Fruit fly (Drosophila melanogaster) whole organism, embryonic: ENCODE results near the gene pit.

Source experiments
- Atf6 ChIP-seq: fragments of 200-800 bp; sonication (Bioruptor generic); IDR thresholded peaks from 2 replicates; pipeline ENCODE4 v1.3.6; 2022; ENCODE audit warnings: missing biosample characterization, missing genetic modification characterization
- CG10366 ChIP-seq: fragments of 200-800 bp; sonication (Bioruptor generic); IDR thresholded peaks from 2 replicates; pipeline ENCODE4 v1.3.6; 2022; ENCODE audit warnings: missing biosample characterization, missing genetic modification characterization
- CG10565 ChIP-seq: fragments of 200-800 bp; sonication (Bioruptor generic); optimal IDR thresholded peaks from 3 replicates; lab custom pipeline; 2016; ENCODE audit warnings: missing biosample characterization, mild to moderate bottlenecking, missing genetic modification characterization
- CG12155 ChIP-seq: fragments of 200-800 bp; sonication (Bioruptor generic); optimal IDR thresholded peaks from 3 replicates; lab custom pipeline; 2016; ENCODE audit warnings: missing biosample characterization, missing genetic modification characterization
- CG12391 ChIP-seq: fragments of 200-800 bp; sonication (Bioruptor generic); optimal IDR thresholded peaks from 3 replicates; lab custom pipeline; 2018; ENCODE audit warnings: missing biosample characterization, mild to moderate bottlenecking, missing genetic modification characterization, moderate library complexity
- CG13296 ChIP-seq: fragments of 200-800 bp; sonication (Bioruptor generic); optimal IDR thresholded peaks from 3 replicates; lab custom pipeline; 2018; ENCODE audit warnings: missing biosample characterization, mild to moderate bottlenecking, missing genetic modification characterization
- CG14710 ChIP-seq: fragments of 200-800 bp; sonication (Bioruptor generic); optimal IDR thresholded peaks from 3 replicates; lab custom pipeline; 2019; ENCODE audit warnings: missing biosample characterization, mild to moderate bottlenecking, missing genetic modification characterization, moderate library complexity
- CG14860 ChIP-seq: fragments of 200-800 bp; sonication (Bioruptor generic); IDR thresholded peaks from 3 replicates; pipeline ENCODE4 v1.3.6; 2022; ENCODE audit warnings: missing biosample characterization, missing genetic modification characterization; ENCODE audit not compliant: partially characterized antibody
- CG1529 ChIP-seq: fragments of 200-800 bp; sonication (Bioruptor generic); optimal IDR thresholded peaks from 3 replicates; lab custom pipeline; 2018; ENCODE audit warnings: missing biosample characterization, missing genetic modification characterization
- CG1647 ChIP-seq: fragments of 200-800 bp; sonication (Bioruptor generic); optimal IDR thresholded peaks from 3 replicates; lab custom pipeline; 2016; ENCODE audit warnings: missing biosample characterization, missing genetic modification characterization
- CG16779 ChIP-seq: fragments of 200-800 bp; sonication (Bioruptor generic); IDR thresholded peaks from 2 replicates; pipeline ENCODE4 v1.3.6; 2022; ENCODE audit warnings: missing biosample characterization, missing genetic modification characterization
- CG16813 ChIP-seq: fragments of 200-800 bp; sonication (Bioruptor generic); IDR thresholded peaks from 3 replicates; pipeline ENCODE4 v1.3.6; 2022; ENCODE audit warnings: missing biosample characterization, missing genetic modification characterization; ENCODE audit not compliant: partially characterized antibody
- CG17829 ChIP-seq: fragments of 200-800 bp; optimal IDR thresholded peaks from 2 replicates; lab custom pipeline; 2019; ENCODE audit warnings: missing biosample characterization, mild to moderate bottlenecking, missing genetic modification characterization, moderate library complexity
- CG2199 ChIP-seq: fragments of 200-800 bp; sonication (Bioruptor generic); IDR thresholded peaks from 3 replicates; pipeline ENCODE4 v1.3.6; 2022; ENCODE audit warnings: missing biosample characterization, missing genetic modification characterization
- CG30403 ChIP-seq: fragments of 200-800 bp; sonication (Bioruptor generic); optimal IDR thresholded peaks from 3 replicates; lab custom pipeline; 2016; ENCODE audit warnings: missing biosample characterization, missing genetic modification characterization
- CG3065 ChIP-seq: fragments of 200-800 bp; sonication (Bioruptor generic); optimal IDR thresholded peaks from 2 replicates; lab custom pipeline; 2016; ENCODE audit warnings: missing biosample characterization, missing genetic modification characterization
- CG31441 ChIP-seq: fragments of 200-800 bp; sonication (Bioruptor generic); IDR thresholded peaks from 2 replicates; pipeline ENCODE4 v1.3.6; 2022; ENCODE audit warnings: missing biosample characterization, missing genetic modification characterization
- CG32532 ChIP-seq: fragments of 200-800 bp; sonication (Bioruptor generic); IDR thresholded peaks from 2 replicates; pipeline ENCODE4 v1.3.6; 2022; ENCODE audit warnings: missing biosample characterization, missing genetic modification characterization
- CG33557 ChIP-seq: fragments of 200-800 bp; sonication (Bioruptor generic); optimal IDR thresholded peaks from 2 replicates; lab custom pipeline; 2019; ENCODE audit warnings: missing biosample characterization, mild to moderate bottlenecking, missing genetic modification characterization, moderate library complexity
- CG34376 ChIP-seq: fragments of 200-800 bp; sonication (Bioruptor generic); optimal IDR thresholded peaks from 2 replicates; lab custom pipeline; 2018; ENCODE audit warnings: missing biosample characterization, mild to moderate bottlenecking, missing genetic modification characterization
- CG3847 ChIP-seq: fragments of 200-800 bp; sonication (Bioruptor generic); IDR thresholded peaks from 2 replicates; pipeline ENCODE4 v1.3.6; 2022; ENCODE audit warnings: missing biosample characterization, missing genetic modification characterization
- CG3995 ChIP-seq: fragments of 200-800 bp; sonication (Bioruptor generic); optimal IDR thresholded peaks from 3 replicates; lab custom pipeline; 2016; ENCODE audit warnings: missing biosample characterization, missing genetic modification characterization
- CG4360 ChIP-seq: fragments of 200-800 bp; sonication (Bioruptor generic); IDR thresholded peaks from 2 replicates; pipeline ENCODE4 v1.3.6; 2022; ENCODE audit warnings: missing biosample characterization, missing genetic modification characterization
- CG4617 ChIP-seq: fragments of 200-800 bp; sonication (Bioruptor generic); optimal IDR thresholded peaks from 3 replicates; lab custom pipeline; 2016; ENCODE audit warnings: missing biosample characterization, missing genetic modification characterization, borderline replicate concordance
- CG7556 ChIP-seq: fragments of 200-800 bp; sonication (Bioruptor generic); optimal IDR thresholded peaks from 2 replicates; lab custom pipeline; 2017; ENCODE audit warnings: missing biosample characterization, mild to moderate bottlenecking, missing genetic modification characterization
- CG9932 ChIP-seq: fragments of 200-800 bp; sonication (Bioruptor generic); IDR thresholded peaks from 2 replicates; pipeline ENCODE4 v1.3.6; 2022; ENCODE audit warnings: missing biosample characterization, missing genetic modification characterization
- Mes4 ChIP-seq: fragments of 200-800 bp; sonication (Bioruptor generic); optimal IDR thresholded peaks from 2 replicates; lab custom pipeline; 2016; ENCODE audit warnings: missing biosample characterization, missing genetic modification characterization
- Myb ChIP-seq: fragments of 200-800 bp; sonication (Bioruptor generic); optimal IDR thresholded peaks from 2 replicates; lab custom pipeline; 2016; ENCODE audit warnings: missing biosample characterization, missing genetic modification characterization
- Opbp ChIP-seq: fragments of 200-800 bp; sonication (Bioruptor generic); IDR thresholded peaks from 3 replicates; pipeline ENCODE4 v1.3.6; 2022; ENCODE audit warnings: missing biosample characterization, missing genetic modification characterization; ENCODE audit not compliant: partially characterized antibody
- Pdp1 ChIP-seq, 2 experiments: fragments of 200-800 bp; sonication (Bioruptor generic); optimal IDR thresholded peaks; 3 replicates each; lab custom pipeline; 2016; ENCODE audit warnings: missing biosample characterization in 2 of 2, missing genetic modification characterization in 2 of 2, mild to moderate bottlenecking in 1 of 2, moderate library complexity in 1 of 2
- Ptx1 ChIP-seq: fragments of 200-800 bp; sonication (Bioruptor generic); IDR thresholded peaks from 2 replicates; pipeline ENCODE4 v1.3.6; 2022; ENCODE audit warnings: missing biosample characterization, missing genetic modification characterization
- Scr ChIP-seq: fragments of 200-800 bp; sonication (Bioruptor generic); IDR thresholded peaks from 2 replicates; pipeline ENCODE4 v1.3.6; 2022; ENCODE audit warnings: missing biosample characterization, missing genetic modification characterization; ENCODE audit not compliant: partially characterized antibody
- Sin3A ChIP-seq: fragments of >200 bp; optimal IDR thresholded peaks from 2 replicates; lab custom pipeline; 2018
- bigmax ChIP-seq: fragments of 200-800 bp; sonication (Bioruptor generic); optimal IDR thresholded peaks from 2 replicates; lab custom pipeline; 2018; ENCODE audit warnings: missing biosample characterization, mild to moderate bottlenecking, missing genetic modification characterization
- chm ChIP-seq: fragments of 200-800 bp; sonication (Bioruptor generic); IDR thresholded peaks from 2 replicates; pipeline ENCODE4 v1.3.6; 2022; ENCODE audit warnings: missing biosample characterization, missing genetic modification characterization
- ci ChIP-seq: fragments of 200-800 bp; sonication (Bioruptor generic); IDR thresholded peaks from 3 replicates; pipeline ENCODE4 v1.3.6; 2022; ENCODE audit warnings: missing biosample characterization, missing genetic modification characterization
- crol ChIP-seq: fragments of 200-800 bp; sonication (Bioruptor generic); IDR thresholded peaks from 2 replicates; pipeline ENCODE4 v1.3.6; 2022; ENCODE audit warnings: missing biosample characterization, missing genetic modification characterization
- dm ChIP-seq: fragments of 200-800 bp; sonication (Bioruptor generic); optimal IDR thresholded peaks from 3 replicates; lab custom pipeline; 2016; ENCODE audit warnings: missing biosample characterization, missing genetic modification characterization
- gsb-n ChIP-seq: fragments of 200-800 bp; sonication (Bioruptor generic); optimal IDR thresholded peaks from 3 replicates; lab custom pipeline; 2018; ENCODE audit warnings: missing biosample characterization, mild to moderate bottlenecking, missing genetic modification characterization
- lbe ChIP-seq: fragments of 200-800 bp; sonication (Bioruptor generic); optimal IDR thresholded peaks from 2 replicates; lab custom pipeline; 2016; ENCODE audit warnings: missing biosample characterization, mild to moderate bottlenecking, missing genetic modification characterization
- lov ChIP-seq, 2 experiments: fragments of 200-800 bp in 1 of 2; fragments of >200 bp in 1 of 2; sonication (Bioruptor generic) in 1 of 2; IDR thresholded peaks in 1 of 2; optimal IDR thresholded peaks in 1 of 2; 2 replicates in 1 of 2; 3 replicates in 1 of 2; pipeline versions ENCODE4 v1.3.6 to Lab custom; 2017 to 2022; ENCODE audit warnings: missing biosample characterization in 1 of 2, missing genetic modification characterization in 1 of 2
- nerfin-2 ChIP-seq: fragments of 200-800 bp; sonication (Bioruptor generic); IDR thresholded peaks from 2 replicates; pipeline ENCODE4 v1.3.6; 2022; ENCODE audit warnings: missing biosample characterization, missing genetic modification characterization; ENCODE audit not compliant: partially characterized antibody
- otp ChIP-seq: fragments of 200-800 bp; sonication (Bioruptor generic); IDR thresholded peaks from 3 replicates; pipeline ENCODE4, ENCODE4 v1.3.6; 2022; ENCODE audit warnings: missing biosample characterization, missing genetic modification characterization
- slbo ChIP-seq: fragments of 200-800 bp; sonication (Bioruptor generic); IDR thresholded peaks from 2 replicates; pipeline ENCODE4 v1.3.6; 2022; ENCODE audit warnings: missing biosample characterization, missing genetic modification characterization
- sqz ChIP-seq: fragments of 200-800 bp; sonication (Bioruptor generic); optimal IDR thresholded peaks from 3 replicates; lab custom pipeline; 2018; ENCODE audit warnings: missing biosample characterization, mild to moderate bottlenecking, missing genetic modification characterization
- ttk ChIP-seq: fragments of 200-800 bp; sonication (Bioruptor generic); IDR thresholded peaks from 2 replicates; pipeline ENCODE4 v2.1.2; 2022; ENCODE audit warnings: missing biosample characterization, missing genetic modification characterization
- twi ChIP-seq: fragments of 200-800 bp; optimal IDR thresholded peaks from 2 replicates; lab custom pipeline; 2019; ENCODE audit warnings: missing biosample characterization, mild to moderate bottlenecking, missing genetic modification characterization, moderate library complexity
- vnd ChIP-seq: fragments of 200-800 bp; sonication (Bioruptor generic); IDR thresholded peaks from 3 replicates; pipeline ENCODE4 v1.3.6; 2022; ENCODE audit warnings: missing biosample characterization, missing genetic modification characterization; ENCODE audit not compliant: partially characterized antibody
- zfh1 ChIP-seq: fragments of 200-800 bp; sonication (Bioruptor generic); IDR thresholded peaks from 3 replicates; pipeline ENCODE4 v1.3.6; 2022; ENCODE audit warnings: missing biosample characterization, missing genetic modification characterization

pit gene

DNA sequence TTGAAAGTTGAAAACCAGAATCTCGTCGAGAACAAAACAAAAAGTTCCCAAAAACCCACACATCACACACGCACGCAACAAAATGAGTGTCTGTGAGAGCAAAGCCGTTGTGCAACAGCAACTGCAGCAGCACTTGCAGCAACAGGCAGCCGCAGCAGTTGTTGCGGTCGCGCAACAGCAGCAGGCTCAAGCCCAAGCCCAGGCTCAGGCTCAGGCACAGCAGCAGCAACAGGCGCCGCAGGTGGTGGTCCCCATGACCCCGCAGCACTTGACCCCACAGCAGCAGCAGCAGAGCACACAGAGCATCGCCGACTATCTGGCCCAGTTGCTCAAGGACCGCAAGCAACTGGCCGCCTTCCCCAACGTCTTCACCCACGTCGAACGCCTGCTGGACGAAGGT is 8.9 kb downstream of the pit start (continued):
- no peak for TF ChIP-seq dm
- TF ChIP-seq Scr (GFP tag; lab: Robert Waterston, UW) = no peak
- TF ChIP-seq CG12155 = no peak
- peak; percentile 41; the same call in 1 of the 2 replicates for TF ChIP-seq slbo (GFP tag; lab: Robert Waterston, UW)
- no peak for TF ChIP-seq CG7556 (GFP tag; lab: Kevin White, UChicago)
- 0 out of 2 replicates have a peak, but pooled peaks have one; percentile 14 for TF ChIP-seq CG3847 (GFP tag; lab: Robert Waterston, UW)
- no peak for TF ChIP-seq CG32532 (GFP tag; lab: Robert Waterston, UW)
- no peak for TF ChIP-seq Mes4 (GFP tag; lab: Kevin White, UChicago)
- TF ChIP-seq bigmax = no peak
- no peak for TF ChIP-seq CG13296 (GFP tag; lab: Kevin White, UChicago)
- TF ChIP-seq crol (GFP tag; lab: Robert Waterston, UW) = peak; percentile 11; the same call in 1 of the 2 replicates
- TF ChIP-seq CG1529 (GFP tag; lab: Kevin White, UChicago) = no peak
- 0 out of 2 replicates have a peak, but pooled peaks have one; percentile 12 for TF ChIP-seq Atf6 (GFP tag; lab: Robert Waterston, UW)
- TF ChIP-seq zfh1 = no peak
- TF ChIP-seq CG9932 (GFP tag; lab: Robert Waterston, UW) = peak; percentile 23; the same call in 1 of the 2 replicates
- no peak for TF ChIP-seq CG3065 (GFP tag; lab: Kevin White, UChicago)
- 0 out of 3 replicates have a peak, but pooled peaks have one; percentile 10 for TF ChIP-seq vnd (GFP tag; lab: Robert Waterston, UW)
- TF ChIP-seq CG16779 (GFP tag; lab: Robert Waterston, UW) = peak; percentile 62; the same call in 1 of the 2 replicates
- no peak for TF ChIP-seq CG1647
- TF ChIP-seq CG14860 (GFP tag; lab: Robert Waterston, UW) = 0 out of 3 replicates have a peak, but pooled peaks have one; percentile 31
- TF ChIP-seq Pdp1 (GFP tag; optimal IDR thresholded peaks at IDR 0.05; lab: Kevin White, UChicago) = peak in 1 of 2 experiments; percentile 79
- 0 out of 3 replicates have a peak, but pooled peaks have one; percentile 21 for TF ChIP-seq CG16813 (GFP tag; lab: Robert Waterston, UW)
- TF ChIP-seq nerfin-2 (GFP tag; lab: Robert Waterston, UW) = no peak
- TF ChIP-seq lov (optimal IDR thresholded peaks at IDR 0.05; lab: Kevin White, UChicago) = no peak
- peak; percentile 50; the same call in 1 of the 3 replicates for TF ChIP-seq lov (GFP tag; IDR thresholded peaks at IDR 0.05; lab: Robert Waterston, UW)
- no peak for TF ChIP-seq CG12391
- no peak for TF ChIP-seq CG10366 (GFP tag; lab: Robert Waterston, UW)
- 0 out of 3 replicates have a peak, but pooled peaks have one; percentile 35 for TF ChIP-seq Opbp
- TF ChIP-seq CG17829 (tag; lab: Kevin White, UChicago) = no peak
- no peak for TF ChIP-seq twi
- no peak for TF ChIP-seq otp (GFP tag; lab: Robert Waterston, UW)
- 0 out of 2 replicates have a peak, but pooled peaks have one; percentile 13 for TF ChIP-seq ttk (GFP tag; lab: Robert Waterston, UW)
- TF ChIP-seq ci (GFP tag; lab: Robert Waterston, UW) = 0 out of 3 replicates have a peak, but pooled peaks have one; percentile 44
- TF ChIP-seq CG14710 (tag; lab: Kevin White, UChicago) = no peak
- no peak for TF ChIP-seq CG34376 (GFP tag; lab: Kevin White, UChicago)
- TF ChIP-seq CG2199 (GFP tag; lab: Robert Waterston, UW) = 0 out of 3 replicates have a peak, but pooled peaks have one; percentile 11
- TF ChIP-seq gsb-n (tag; lab: Kevin White, UChicago) = no peak

DNA sequence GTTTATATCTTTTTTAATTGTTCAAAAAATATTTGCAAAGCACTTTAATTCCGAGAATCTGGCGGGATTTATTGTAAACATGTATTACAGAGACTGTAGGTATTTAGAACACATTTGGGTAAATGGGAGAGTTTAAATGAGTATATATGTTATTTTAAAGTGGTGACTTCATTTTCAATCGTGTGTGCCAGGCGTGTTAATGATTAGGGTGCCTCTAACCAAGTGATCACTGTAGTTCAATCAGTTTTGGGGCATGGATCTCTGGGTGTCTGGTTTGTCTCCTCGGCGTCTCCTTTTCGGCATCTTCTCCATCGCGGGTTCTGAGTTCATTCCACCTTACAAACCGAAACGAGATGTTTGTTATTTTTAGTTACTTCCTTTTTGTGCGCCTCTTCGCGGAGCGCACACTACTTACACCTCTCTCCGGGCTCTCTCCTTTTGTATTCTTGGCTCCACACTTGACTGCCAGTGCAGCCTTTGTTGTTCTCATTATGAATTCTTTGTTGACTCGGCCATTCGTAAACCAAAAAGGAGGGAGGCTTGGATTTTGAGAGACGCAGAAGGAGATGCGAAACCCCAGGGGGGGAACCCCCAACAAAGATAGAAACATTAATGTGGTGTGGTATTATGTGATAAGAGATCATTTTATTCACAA is 9.8 kb downstream of the pit start:
- peak; percentile 7 for TF ChIP-seq sqz (GFP tag; lab: Kevin White, UChicago)
- no peak for TF ChIP-seq Myb (GFP tag; lab: Kevin White, UChicago)
- no peak for TF ChIP-seq CG4617 (GFP tag; lab: Kevin White, UChicago)
- TF ChIP-seq Ptx1 (GFP tag; lab: Robert Waterston, UW) = no peak
- no peak for TF ChIP-seq Sin3A
- peak; percentile 44; the same call in 1 of the 2 replicates for TF ChIP-seq chm
- no peak for TF ChIP-seq CG10565 (GFP tag; lab: Kevin White, UChicago)
- no peak for TF ChIP-seq CG3995 (GFP tag; lab: Kevin White, UChicago)
- peak; percentile 65; the same call in 1 of the 3 replicates for TF ChIP-seq CG2199 (GFP tag; lab: Robert Waterston, UW)
- 0 out of 3 replicates have a peak, but pooled peaks have one; percentile 14 for TF ChIP-seq ci (GFP tag; lab: Robert Waterston, UW)
- TF ChIP-seq lbe (GFP tag; lab: Kevin White, UChicago) = peak; percentile 44
- TF ChIP-seq CG4360 (GFP tag; lab: Robert Waterston, UW) = peak; percentile 23; the same call in 1 of the 2 replicates
- TF ChIP-seq CG31441 (GFP tag; lab: Robert Waterston, UW) = 0 out of 2 replicates have a peak, but pooled peaks have one; percentile 9
- no peak for TF ChIP-seq CG30403 (GFP tag; lab: Kevin White, UChicago)
- peak; percentile 37 for TF ChIP-seq CG33557 (GFP tag; lab: Kevin White, UChicago)
